Fruit fly (Drosophila melanogaster): Measurements from ENCODE around the gene LanB2.

Gene LanB2

DNA sequence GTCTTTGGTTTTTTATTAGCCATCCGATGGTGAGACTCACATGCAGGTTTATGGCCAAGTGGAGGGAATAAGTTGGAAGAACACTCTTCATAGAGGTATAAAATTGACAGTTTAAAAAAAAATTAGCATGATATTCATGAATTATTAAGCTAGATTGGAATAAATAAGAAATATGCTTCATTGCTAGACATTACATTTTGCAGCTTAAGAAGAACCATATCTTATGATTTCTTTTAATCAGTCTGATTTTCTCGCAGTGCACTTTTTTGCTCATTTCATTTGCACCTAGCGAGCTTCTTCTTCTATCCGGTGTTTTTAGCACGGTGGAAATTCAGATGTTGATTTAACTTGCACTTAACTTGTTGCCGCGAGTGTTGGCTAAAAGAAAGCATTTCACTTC lies 44.9 kb upstream of the LanB2 start:
- TF ChIP-seq Hnf4 (GFP tag; optimal IDR thresholded peaks at IDR 0.05) (no peak), Jra (GFP tag; optimal IDR thresholded peaks at IDR 0.05) (no peak), Mio (GFP tag; optimal IDR thresholded peaks at IDR 0.05) (no peak), foxo (GFP tag; optimal IDR thresholded peaks at IDR 0.05) (no peak), rgr (GFP tag; optimal IDR thresholded peaks at IDR 0.05) (no peak), sv (GFP tag; optimal IDR thresholded peaks at IDR 0.05) (no peak), woc (GFP tag; optimal IDR thresholded peaks at IDR 0.05) (no peak), N (GFP tag; optimal IDR thresholded peaks at IDR 0.05) (no peak), dl (GFP tag; optimal IDR thresholded peaks at IDR 0.05; ENCODE audit: insufficient read depth in 1 of 2, partially characterized antibody in 2 of 2) (no peak), CrebA (GFP tag; optimal IDR thresholded peaks at IDR 0.05; ENCODE audit: borderline replicate concordance) (no peak), Abd-B (GFP tag; optimal IDR thresholded peaks at IDR 0.05) (no peak), Myc (optimal IDR thresholded peaks at IDR 0.05) (no peak), jim (GFP tag; optimal IDR thresholded peaks at IDR 0.05) (no peak), fru (GFP tag; optimal IDR thresholded peaks at IDR 0.05) (no peak)

DNA sequence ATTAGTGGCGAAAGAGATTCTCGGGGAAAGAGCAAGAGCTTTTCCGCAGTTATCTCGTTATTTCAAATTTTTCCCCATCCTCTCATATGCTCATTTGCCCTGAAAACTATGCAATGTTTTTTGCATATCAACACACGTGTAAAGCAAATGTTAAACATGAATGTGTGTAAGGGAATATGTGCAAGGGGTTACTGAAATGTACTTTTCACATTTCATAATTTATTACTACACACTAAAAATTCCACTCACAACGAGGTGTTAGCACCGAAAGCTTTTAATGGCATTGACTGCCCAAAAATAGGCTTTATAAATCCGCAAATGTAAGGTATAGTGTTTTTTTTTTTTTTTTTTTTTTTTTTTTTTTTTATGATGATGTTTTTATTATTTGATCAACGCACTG lies 43.1 kb upstream of the LanB2 start:
- TF ChIP-seq Myc (optimal IDR thresholded peaks at IDR 0.05) (peak; percentile 21), CG9705 (GFP tag; optimal IDR thresholded peaks at IDR 0.05) (no peak)

DNA sequence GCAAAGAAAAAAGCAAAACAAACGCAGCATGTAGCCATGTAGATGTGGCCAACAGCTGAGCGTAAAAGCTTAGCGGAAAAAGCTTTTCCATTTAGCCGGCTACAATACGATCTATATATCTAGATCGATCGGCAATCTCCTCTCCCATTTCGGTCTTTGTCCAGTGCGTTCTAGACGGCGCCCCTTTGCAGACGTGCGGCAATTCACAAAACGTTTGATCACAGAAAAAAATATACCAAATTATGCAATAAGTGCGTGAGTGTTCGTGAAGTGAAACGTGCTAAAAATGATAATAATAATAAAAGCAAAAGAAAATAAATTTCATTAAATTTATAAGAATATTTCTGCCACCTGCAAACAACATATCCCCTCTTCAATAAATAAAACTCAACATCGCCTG lies 31.3 kb upstream of the LanB2 start:
- TF ChIP-seq usp (GFP tag; optimal IDR thresholded peaks at IDR 0.05) (no peak), lola (GFP tag; optimal IDR thresholded peaks at IDR 0.05) (no peak), Hr78 (GFP tag; optimal IDR thresholded peaks at IDR 0.05) (no peak), Hnf4 (GFP tag; optimal IDR thresholded peaks at IDR 0.05) (no peak), Hr83 (GFP tag; optimal IDR thresholded peaks at IDR 0.05; ENCODE audit: poor library complexity, severe bottlenecking) (no peak), rgr (GFP tag; optimal IDR thresholded peaks at IDR 0.05) (no peak), brk (GFP tag; optimal IDR thresholded peaks at IDR 0.05) (no peak), dmrt93B (GFP tag; optimal IDR thresholded peaks at IDR 0.05) (no peak), Dfd (GFP tag; optimal IDR thresholded peaks at IDR 0.05) (no peak), GATAd (GFP tag; optimal IDR thresholded peaks at IDR 0.05) (no peak), HLH106 (tag; optimal IDR thresholded peaks at IDR 0.05) (no peak), ey (GFP tag; optimal IDR thresholded peaks at IDR 0.05) (no peak), h (GFP tag; optimal IDR thresholded peaks at IDR 0.05) (no peak), N (GFP tag; optimal IDR thresholded peaks at IDR 0.05) (no peak), jim (GFP tag; optimal IDR thresholded peaks at IDR 0.05) (no peak), CrebA (GFP tag; optimal IDR thresholded peaks at IDR 0.05; ENCODE audit: borderline replicate concordance) (no peak), Dif (GFP tag; optimal IDR thresholded peaks at IDR 0.05; ENCODE audit: partially characterized antibody) (no peak), CG9705 (GFP tag; optimal IDR thresholded peaks at IDR 0.05) (no peak)

DNA sequence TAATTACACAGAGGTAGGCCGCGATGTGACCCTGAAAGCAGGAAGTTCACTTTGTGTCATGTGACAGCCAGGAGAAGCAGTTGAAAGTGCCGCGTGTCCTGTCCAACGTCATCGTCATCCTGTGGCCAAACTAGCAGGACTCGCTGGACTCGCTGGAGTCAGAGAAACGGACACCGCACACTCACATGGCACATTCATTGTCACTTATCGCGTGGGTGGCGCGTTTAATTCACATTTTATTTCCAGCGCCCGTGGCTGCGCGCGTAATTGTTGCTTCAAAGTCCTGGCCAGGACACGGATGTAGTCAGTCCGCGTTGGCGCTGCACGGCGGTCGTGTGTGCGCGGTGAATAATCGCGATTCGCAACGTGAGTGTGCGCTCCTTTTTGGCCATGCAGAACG lies 17.2 kb upstream of the LanB2 start, which contains the start of gene Tmc:
Gene Tmc (plus strand): TSS at position 301 of the 400 bp plus-strand sequence.
- no peak for TF ChIP-seq Mio (GFP tag; optimal IDR thresholded peaks at IDR 0.05)
- no peak for TF ChIP-seq sage (GFP tag; optimal IDR thresholded peaks at IDR 0.05)
- TF ChIP-seq pan (optimal IDR thresholded peaks at IDR 0.05) = no peak
- no peak for TF ChIP-seq psq (GFP tag; optimal IDR thresholded peaks at IDR 0.05)
- no peak for TF ChIP-seq br (GFP tag; optimal IDR thresholded peaks at IDR 0.05)

DNA sequence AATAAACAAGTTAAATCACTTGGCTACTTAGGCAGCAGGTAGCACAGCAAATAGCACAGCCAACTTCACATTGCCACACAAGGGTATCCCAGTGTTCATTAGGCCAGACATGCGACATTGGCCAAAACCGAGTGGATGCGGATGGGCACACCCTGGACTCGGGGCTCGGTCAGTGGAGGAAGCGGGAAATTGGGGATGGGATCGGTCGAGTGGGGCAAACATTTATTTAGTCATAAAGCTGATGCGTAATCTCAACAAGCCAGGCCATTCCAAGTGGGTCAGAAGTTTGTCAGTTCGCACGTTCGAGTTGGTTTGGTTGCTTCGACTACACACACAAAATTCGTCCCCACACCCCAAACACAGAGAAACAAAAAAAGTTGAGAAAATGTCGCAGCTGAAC lies 16.0 kb upstream of the LanB2 start, which contains the start of gene CG3222:
Gene CG3222 (plus strand): TSS at position 301 of the 400 bp plus-strand sequence.
- no peak for TF ChIP-seq CG32264 (GFP tag; optimal IDR thresholded peaks at IDR 0.05)
- no peak for TF ChIP-seq HLH106 (tag; optimal IDR thresholded peaks at IDR 0.05)
- no peak for TF ChIP-seq N (GFP tag; optimal IDR thresholded peaks at IDR 0.05)
- no peak for TF ChIP-seq sage (GFP tag; optimal IDR thresholded peaks at IDR 0.05)
- no peak for TF ChIP-seq Abd-B (GFP tag; optimal IDR thresholded peaks at IDR 0.05)
- no peak for TF ChIP-seq GATAd (GFP tag; optimal IDR thresholded peaks at IDR 0.05)
- TF ChIP-seq usp (GFP tag; optimal IDR thresholded peaks at IDR 0.05) = no peak
- no peak for TF ChIP-seq rgr (GFP tag; optimal IDR thresholded peaks at IDR 0.05)
- no peak for TF ChIP-seq Hr83 (GFP tag; optimal IDR thresholded peaks at IDR 0.05; ENCODE audit: poor library complexity, severe bottlenecking)
- TF ChIP-seq dmrt93B (GFP tag; optimal IDR thresholded peaks at IDR 0.05) = no peak
- no peak for TF ChIP-seq woc (GFP tag; optimal IDR thresholded peaks at IDR 0.05)
- TF ChIP-seq h (GFP tag; optimal IDR thresholded peaks at IDR 0.05) = no peak
- TF ChIP-seq Myc (optimal IDR thresholded peaks at IDR 0.05) = no peak
- TF ChIP-seq CrebA (GFP tag; optimal IDR thresholded peaks at IDR 0.05; ENCODE audit: borderline replicate concordance) = no peak
